Fruit fly (Drosophila melanogaster): ENCODE results near the gene CG15760.

CG15760 gene

DNA sequence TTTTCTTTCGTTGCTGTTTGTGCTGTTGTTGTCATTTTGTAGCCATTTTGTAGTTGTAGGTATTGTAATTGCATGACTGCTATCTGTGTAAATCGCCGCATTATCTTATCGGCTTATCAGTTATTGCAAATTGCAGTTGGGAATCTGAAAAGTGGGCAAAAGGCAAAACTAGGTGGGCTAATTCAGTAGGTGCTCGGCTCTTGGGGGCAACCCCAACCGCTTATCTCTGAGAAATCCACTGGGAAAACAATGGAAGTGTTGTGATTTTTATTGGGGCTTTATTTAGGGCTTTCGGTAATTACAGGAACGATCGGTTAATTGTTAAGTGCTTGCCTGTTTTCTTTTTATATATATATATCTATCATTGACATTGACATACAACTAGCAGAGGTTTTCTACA, 18.3 kb upstream of the CG15760 start:
- TF ChIP-seq CG3995 (GFP tag; optimal IDR thresholded peaks at IDR 0.05) (no peak), sug (tag; optimal IDR thresholded peaks at IDR 0.05) (peak; percentile 53), sens-2 (GFP tag; IDR thresholded peaks at IDR 0.05) (no peak)

DNA sequence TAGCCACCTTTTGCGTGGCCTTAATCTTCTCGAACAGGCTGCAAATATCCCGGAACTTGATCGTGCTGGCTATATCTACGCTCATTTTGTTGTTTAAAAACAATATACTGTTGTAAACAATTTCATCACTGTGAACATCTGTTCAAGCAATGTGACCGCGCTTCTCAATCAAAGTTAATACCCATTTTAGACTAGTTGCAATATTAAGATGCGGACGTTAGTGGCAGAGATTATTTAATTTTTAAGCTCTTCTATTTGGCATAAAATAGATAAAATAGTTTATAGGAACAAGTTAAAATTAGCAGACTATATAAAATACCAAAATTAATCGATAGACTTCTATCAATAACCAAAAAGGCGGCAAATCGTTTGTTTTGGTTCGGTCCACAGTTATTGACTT, 1.8 kb upstream of the CG15760 start, which contains the start of the genes DNAlig4 and CG11164:
TSS of gene DNAlig4 (minus strand) at position 156 of the 400 bp plus-strand sequence.
TSS of gene CG11164 (plus strand) at position 359 of the 400 bp plus-strand sequence.
- TF ChIP-seq al (GFP tag; IDR thresholded peaks at IDR 0.05) (no peak), CG11247 (GFP tag; IDR thresholded peaks at IDR 0.05) (no peak), E2f1 (GFP tag; IDR thresholded peaks at IDR 0.05) (peak; percentile 26; the same call in 1 of the 2 replicates), CG14860 (GFP tag; IDR thresholded peaks at IDR 0.05; ENCODE audit: partially characterized antibody) (no peak), Camta (GFP tag; optimal IDR thresholded peaks at IDR 0.05) (no peak), CG6791 (GFP tag; IDR thresholded peaks at IDR 0.05; ENCODE audit: partially characterized antibody) (no peak), Sin3A (optimal IDR thresholded peaks at IDR 0.05) (no peak), CoRest (tag; optimal IDR thresholded peaks at IDR 0.05) (no peak), CG31388 (GFP tag; optimal IDR thresholded peaks at IDR 0.05) (no peak), CG1647 (GFP tag; optimal IDR thresholded peaks at IDR 0.05) (no peak), fd3F (GFP tag; optimal IDR thresholded peaks at IDR 0.05) (no peak), trh (GFP tag; optimal IDR thresholded peaks at IDR 0.05) (no peak), CG31365 (tag; optimal IDR thresholded peaks at IDR 0.05) (no peak), chn (GFP tag; optimal IDR thresholded peaks at IDR 0.05) (no peak), zf30C (GFP tag; optimal IDR thresholded peaks at IDR 0.05) (no peak), Scr (GFP tag; IDR thresholded peaks at IDR 0.05; ENCODE audit: partially characterized antibody) (no peak), Dref (GFP tag; IDR thresholded peaks at IDR 0.05) (peak; percentile 41), CG2199 (GFP tag; IDR thresholded peaks at IDR 0.05) (no peak), Dip3 (GFP tag; optimal IDR thresholded peaks at IDR 0.05) (no peak), CG7372 (GFP tag; IDR thresholded peaks at IDR 0.05) (no peak), CG15696 (tag; optimal IDR thresholded peaks at IDR 0.05) (no peak), CG6854 (GFP tag; optimal IDR thresholded peaks at IDR 0.05) (no peak), CG10267 (tag; optimal IDR thresholded peaks at IDR 0.05) (no peak), NFAT (GFP tag; IDR thresholded peaks at IDR 0.05) (no peak), Deaf1 (tag; optimal IDR thresholded peaks at IDR 0.05) (no peak), Sry-δ (GFP tag; optimal IDR thresholded peaks at IDR 0.05) (peak; percentile 6), CG4730 (GFP tag; IDR thresholded peaks at IDR 0.05) (no peak), Fer2 (tag; optimal IDR thresholded peaks at IDR 0.05) (no peak), mld (GFP tag; IDR thresholded peaks at IDR 0.05; ENCODE audit: partially characterized antibody) (no peak), gcm (GFP tag; optimal IDR thresholded peaks at IDR 0.05) (no peak), Dp (GFP tag; optimal IDR thresholded peaks at IDR 0.05) (peak; percentile 56), CG12769 (tag; optimal IDR thresholded peaks at IDR 0.05) (no peak), CTCF (GFP tag; optimal IDR thresholded peaks at IDR 0.05) (no peak), CG13775 (GFP tag; optimal IDR thresholded peaks at IDR 0.05) (no peak), CG12104 (GFP tag; optimal IDR thresholded peaks at IDR 0.05) (no peak), D19B (GFP tag; optimal IDR thresholded peaks at IDR 0.05) (no peak), Adf1 (GFP tag; IDR thresholded peaks at IDR 0.05) (no peak), crp (GFP tag; optimal IDR thresholded peaks at IDR 0.05) (peak in 1 of 2 experiments; percentile 76), schlank (tag; optimal IDR thresholded peaks at IDR 0.05) (no peak), chm (GFP tag; IDR thresholded peaks at IDR 0.05) (no peak), CG15011 (GFP tag; optimal IDR thresholded peaks at IDR 0.05) (no peak), sens (GFP tag) (peak; percentile 16), sima (GFP tag; optimal IDR thresholded peaks at IDR 0.05) (no peak), nau (GFP tag; optimal IDR thresholded peaks at IDR 0.05) (no peak), CG11093 (GFP tag; IDR thresholded peaks at IDR 0.05) (no peak), luna (GFP tag; optimal IDR thresholded peaks at IDR 0.05) (no peak), lab (GFP tag; optimal IDR thresholded peaks at IDR 0.05) (no peak), CG12299 (tag; optimal IDR thresholded peaks at IDR 0.05) (no peak)
